Worm (Caenorhabditis elegans) whole organism, L4 larva: ENCODE data around the gene klp-6.

Experiments
- D1046.2 ChIP-seq: fragments of 200-800 bp; sonication (Bioruptor generic); IDR thresholded peaks from 2 replicates; pipeline ENCODE4 v1.3.6; 2022; ENCODE audit warnings: missing genetic modification characterization, missing compliant biosample characterization
- F10B5.3 ChIP-seq: sonication (generic microtip); optimal IDR thresholded peaks from 2 replicates; lab custom pipeline; 2016; ENCODE audit warnings: mild to moderate bottlenecking, missing genetic modification characterization, missing compliant biosample characterization
- F37D6.2 ChIP-seq: sonication (generic microtip); optimal IDR thresholded peaks from 2 replicates; lab custom pipeline; 2016; ENCODE audit warnings: mild to moderate bottlenecking, missing genetic modification characterization, missing compliant biosample characterization
- F49E8.2 ChIP-seq: sonication (generic microtip); optimal IDR thresholded peaks from 2 replicates; lab custom pipeline; 2016; ENCODE audit warnings: missing compliant biosample characterization, mild to moderate bottlenecking, missing genetic modification characterization, borderline replicate concordance
- R02D3.7 ChIP-seq: fragments of 150-350 bp; sonication (generic microtip); optimal IDR thresholded peaks from 3 replicates; lab custom pipeline; 2014; ENCODE audit warnings: missing biosample characterization, missing genetic modification characterization
- T20F7.1 ChIP-seq: fragments of 200-800 bp; sonication (Bioruptor generic); optimal IDR thresholded peaks from 2 replicates; lab custom pipeline; 2018; ENCODE audit warnings: mild to moderate bottlenecking, missing genetic modification characterization, missing compliant biosample characterization
- T26A8.4 ChIP-seq: fragments of 200-800 bp; sonication (Bioruptor generic); IDR thresholded peaks from 2 replicates; pipeline ENCODE4 v1.3.6; 2022; ENCODE audit warnings: missing genetic modification characterization, missing compliant biosample characterization
- Y105C5A.15 ChIP-seq: fragments of 200-800 bp; sonication (Bioruptor generic); IDR thresholded peaks from 2 replicates; pipeline ENCODE4 v1.3.6; 2022; ENCODE audit warnings: missing genetic modification characterization, missing compliant biosample characterization
- Y5F2A.4 ChIP-seq: fragments of 200-800 bp; sonication (Bioruptor generic); optimal IDR thresholded peaks from 2 replicates; lab custom pipeline; 2018; ENCODE audit warnings: mild to moderate bottlenecking, missing genetic modification characterization, missing compliant biosample characterization
- Y75B8A.6 ChIP-seq: fragments of 200-800 bp; sonication (Bioruptor generic); IDR thresholded peaks from 2 replicates; pipeline ENCODE4 v1.3.6; 2022; ENCODE audit warnings: missing genetic modification reagents, missing genetic modification characterization, missing compliant biosample characterization
- attf-4 ChIP-seq: sonication (generic microtip); optimal IDR thresholded peaks from 3 replicates; lab custom pipeline; 2017; ENCODE audit warnings: missing biosample characterization, missing genetic modification characterization
- ceh-20 ChIP-seq: fragments of 200-800 bp; sonication (Bioruptor generic); IDR thresholded peaks from 2 replicates; pipeline ENCODE4 v1.3.6; 2022; ENCODE audit warnings: missing genetic modification reagents, missing genetic modification characterization, missing compliant biosample characterization
- ceh-44 ChIP-seq: fragments of 200-800 bp; sonication (Bioruptor generic); IDR thresholded peaks from 2 replicates; pipeline ENCODE4 v1.3.6; 2022; ENCODE audit warnings: missing genetic modification reagents, missing genetic modification characterization, missing compliant biosample characterization
- ceh-62 ChIP-seq: sonication (generic microtip); optimal IDR thresholded peaks from 2 replicates; lab custom pipeline; 2017; ENCODE audit warnings: missing biosample characterization, missing genetic modification characterization
- ceh-82 ChIP-seq: sonication (generic microtip); optimal IDR thresholded peaks from 2 replicates; lab custom pipeline; 2017; ENCODE audit warnings: missing biosample characterization, missing genetic modification characterization
- ctbp-1 ChIP-seq: fragments of 200-800 bp; sonication (Bioruptor generic); IDR thresholded peaks from 2 replicates; pipeline ENCODE4 v1.3.6; 2022; ENCODE audit warnings: missing genetic modification reagents, missing genetic modification characterization, missing compliant biosample characterization
- daf-8 ChIP-seq: fragments of 200-800 bp; sonication (Bioruptor generic); IDR thresholded peaks from 2 replicates; pipeline ENCODE4 v1.3.6; 2022; ENCODE audit warnings: missing genetic modification characterization, missing compliant biosample characterization
- dmd-6 ChIP-seq: fragments of 200-800 bp; sonication (Bioruptor generic); IDR thresholded peaks from 2 replicates; pipeline ENCODE4 v1.3.6; 2022; ENCODE audit warnings: missing genetic modification reagents, missing genetic modification characterization, missing compliant biosample characterization
- duxl-1 ChIP-seq: sonication (generic microtip); optimal IDR thresholded peaks from 2 replicates; lab custom pipeline; 2016; ENCODE audit warnings: mild to moderate bottlenecking, missing genetic modification characterization, moderate library complexity, missing compliant biosample characterization; ENCODE audit not compliant: poor library complexity
- egl-27 ChIP-seq: sonication (generic microtip); optimal IDR thresholded peaks from 3 replicates; lab custom pipeline; 2017; ENCODE audit warnings: missing biosample characterization, missing genetic modification reagents, missing genetic modification characterization
- fos-1 ChIP-seq: fragments of 150-350 bp; optimal IDR thresholded peaks from 2 replicates; lab custom pipeline; 2014; ENCODE audit warnings: missing biosample characterization, missing genetic modification characterization
- hif-1 ChIP-seq, 2 experiments: sonication (generic microtip); optimal IDR thresholded peaks; 2 replicates each; lab custom pipeline; 2016 to 2017; ENCODE audit warnings: missing compliant biosample characterization in 2 of 2, missing genetic modification characterization in 2 of 2, missing genetic modification reagents in 2 of 2, missing genotype in 2 of 2, mild to moderate bottlenecking in 1 of 2
- hlh-30 ChIP-seq: sonication (generic microtip); optimal IDR thresholded peaks from 2 replicates; lab custom pipeline; 2017; ENCODE audit warnings: antibody characterized with exemption, mild to moderate bottlenecking, missing genetic modification characterization, missing compliant biosample characterization; ENCODE audit not compliant: insufficient read depth
- lim-7 ChIP-seq: fragments of 200-800 bp; sonication (Bioruptor generic); IDR thresholded peaks from 2 replicates; pipeline ENCODE4 v1.3.6; 2022; ENCODE audit warnings: missing genetic modification characterization, missing compliant biosample characterization
- lin-13 ChIP-seq: fragments of 150-350 bp; optimal IDR thresholded peaks from 2 replicates; lab custom pipeline; 2014; ENCODE audit warnings: missing biosample characterization, missing genetic modification reagents, missing genetic modification characterization
- lin-15B ChIP-seq: fragments of 150-350 bp; sonication (generic microtip); optimal IDR thresholded peaks from 3 replicates; lab custom pipeline; 2014; ENCODE audit warnings: missing biosample characterization, missing genetic modification characterization
- lsy-2 ChIP-seq, 2 experiments: fragments of 150-350 bp in 1 of 2; sonication (generic microtip) in 1 of 2; optimal IDR thresholded peaks; 2 replicates each; lab custom pipeline; 2014 to 2017; ENCODE audit warnings: missing biosample characterization in 2 of 2, missing genetic modification characterization in 2 of 2
- madf-5 ChIP-seq, 2 experiments: fragments of 200-800 bp; sonication (Bioruptor generic); IDR thresholded peaks; 2 replicates each; pipeline ENCODE4 v1.3.6; 2022; ENCODE audit warnings: missing compliant biosample characterization in 2 of 2, missing genetic modification characterization in 2 of 2
- madf-9 ChIP-seq: fragments of 200-800 bp; sonication (Bioruptor generic); conservative IDR thresholded peaks from 2 replicates; pipeline ENCODE4 v1.3.6; 2022; ENCODE audit warnings: missing genetic modification reagents, missing genetic modification characterization, missing compliant biosample characterization
- mdl-1 ChIP-seq, 2 experiments: fragments of 150-350 bp in 1 of 2; sonication (generic microtip) in 1 of 2; optimal IDR thresholded peaks; 2 replicates each; lab custom pipeline; 2014 to 2017; ENCODE audit warnings: missing biosample characterization in 2 of 2, missing genetic modification characterization in 2 of 2
- mep-1 ChIP-seq: fragments of 150-350 bp; sonication (generic microtip); optimal IDR thresholded peaks from 3 replicates; lab custom pipeline; 2014; ENCODE audit warnings: missing biosample characterization, missing genetic modification characterization
- mxl-3 ChIP-seq: fragments of 200-800 bp; sonication (Bioruptor generic); optimal IDR thresholded peaks from 2 replicates; lab custom pipeline; 2018; ENCODE audit warnings: mild to moderate bottlenecking, missing genetic modification characterization, missing compliant biosample characterization
- nhr-25 ChIP-seq: sonication (generic microtip); optimal IDR thresholded peaks from 2 replicates; lab custom pipeline; 2017; ENCODE audit warnings: missing genetic modification characterization, mild to moderate bottlenecking, missing compliant biosample characterization, antibody characterized with exemption, moderate library complexity, borderline replicate concordance; ENCODE audit not compliant: insufficient read depth
- nhr-28 ChIP-seq: fragments of 150-350 bp; optimal IDR thresholded peaks from 2 replicates; lab custom pipeline; 2014; ENCODE audit warnings: missing biosample characterization, missing genetic modification characterization
- nhr-41 ChIP-seq: fragments of 200-800 bp; sonication (Bioruptor generic); IDR thresholded peaks from 2 replicates; pipeline ENCODE4 v1.3.6; 2022; ENCODE audit warnings: missing genetic modification reagents, missing genetic modification characterization, missing compliant biosample characterization
- nhr-48 ChIP-seq: sonication (generic microtip); optimal IDR thresholded peaks from 2 replicates; lab custom pipeline; 2016; ENCODE audit warnings: mild to moderate bottlenecking, missing genetic modification characterization, missing compliant biosample characterization
- nhr-6 ChIP-seq: fragments of 150-350 bp; optimal IDR thresholded peaks from 2 replicates; lab custom pipeline; 2014; ENCODE audit warnings: missing biosample characterization, missing genetic modification characterization
- nhr-77 ChIP-seq: fragments of 150-350 bp; optimal IDR thresholded peaks from 2 replicates; lab custom pipeline; 2014; ENCODE audit warnings: missing biosample characterization, missing genetic modification characterization
- php-3 ChIP-seq: fragments of 200-800 bp; sonication (Bioruptor generic); IDR thresholded peaks from 2 replicates; pipeline ENCODE4 v1.3.6; 2022; ENCODE audit warnings: missing genetic modification reagents, missing genetic modification characterization, missing compliant biosample characterization
- pqm-1 ChIP-seq: sonication (generic microtip); optimal IDR thresholded peaks from 2 replicates; lab custom pipeline; 2017; ENCODE audit warnings: missing biosample characterization, missing genetic modification characterization
- saeg-2 ChIP-seq: fragments of 200-800 bp; sonication (Bioruptor generic); IDR thresholded peaks from 2 replicates; pipeline ENCODE4 v1.3.6; 2022; ENCODE audit warnings: missing genetic modification reagents, missing genetic modification characterization, missing compliant biosample characterization
- sdz-12 ChIP-seq: fragments of 200-800 bp; sonication (Bioruptor generic); optimal IDR thresholded peaks from 2 replicates; lab custom pipeline; 2018; ENCODE audit warnings: mild to moderate bottlenecking, missing genetic modification characterization, missing compliant biosample characterization
- spr-1 ChIP-seq: sonication (generic microtip); optimal IDR thresholded peaks from 2 replicates; lab custom pipeline; 2016; ENCODE audit warnings: mild to moderate bottlenecking, missing genetic modification characterization, missing compliant biosample characterization
- spr-3 ChIP-seq: fragments of 200-800 bp; sonication (Bioruptor generic); optimal IDR thresholded peaks from 2 replicates; lab custom pipeline; 2018; ENCODE audit warnings: mild to moderate bottlenecking, missing genetic modification characterization, missing compliant biosample characterization
- tag-97 ChIP-seq: fragments of 200-800 bp; sonication (Bioruptor generic); IDR thresholded peaks from 2 replicates; pipeline ENCODE4 v1.3.6; 2022; ENCODE audit warnings: missing genetic modification characterization, missing compliant biosample characterization
- tra-1 ChIP-seq: fragments of 200-800 bp; sonication (Bioruptor generic); IDR thresholded peaks from 2 replicates; pipeline ENCODE4 v1.3.6; 2022; ENCODE audit warnings: missing genetic modification reagents, missing genetic modification characterization, missing compliant biosample characterization
- unc-39 ChIP-seq: sonication (generic microtip); optimal IDR thresholded peaks from 2 replicates; lab custom pipeline; 2017; ENCODE audit warnings: missing biosample characterization, missing genetic modification characterization
- unc-62 ChIP-seq, 3 experiments: fragments of 150-350 bp in 1 of 3; sonication (generic microtip); optimal IDR thresholded peaks in 2 of 3; peaks in 1 of 3; 1 replicate in 1 of 3; 2 replicates in 2 of 3; lab custom pipeline; 2014 to 2017; ENCODE audit warnings: missing biosample characterization in 3 of 3, missing genetic modification characterization in 3 of 3, missing genetic modification reagents in 3 of 3, missing genotype in 1 of 3
- vab-7 ChIP-seq: fragments of 200-800 bp; sonication (Bioruptor generic); IDR thresholded peaks from 2 replicates; pipeline ENCODE4 v1.3.6; 2022; ENCODE audit warnings: missing genetic modification reagents, missing genetic modification characterization, missing compliant biosample characterization
- zfp-2 ChIP-seq: sonication (generic microtip); optimal IDR thresholded peaks from 2 replicates; lab custom pipeline; 2016; ENCODE audit warnings: mild to moderate bottlenecking, missing genetic modification characterization, missing compliant biosample characterization
- zfp-3 ChIP-seq: fragments of 200-800 bp; sonication (Bioruptor generic); conservative IDR thresholded peaks from 2 replicates; pipeline ENCODE4 v1.3.6; 2022; ENCODE audit warnings: missing genetic modification reagents, missing genetic modification characterization, missing compliant biosample characterization

klp-6 gene

ce11 chrIII:5078062-5078461 lies 47.3 kb downstream of the klp-6 start (continued):
- TF ChIP-seq T26A8.4 (no peak), Y105C5A.15 (GFP tag; lab: Robert Waterston, UW) (no peak), ceh-20 (0 out of 2 replicates have a peak, but pooled peaks have one; percentile 38), zfp-2 (no peak), madf-9 (GFP tag; lab: Robert Waterston, UW) (no peak), egl-27 (no peak), mxl-3 (GFP tag; lab: Kevin White, UChicago) (peak; percentile 97), fos-1 (tag; lab: Kevin White, UChicago) (no peak), duxl-1 (tag; lab: Kevin White, UChicago) (no peak), lsy-2 (tag; optimal IDR thresholded peaks at IDR 0.05; lab: Kevin White, UChicago) (peak in 1 of 2 experiments; percentile 75), lim-7 (GFP tag; lab: Robert Waterston, UW) (no peak), ceh-82 (tag; lab: Kevin White, UChicago) (no peak), F49E8.2 (no peak), ctbp-1 (GFP tag; lab: Robert Waterston, UW) (no peak), nhr-48 (tag; lab: Kevin White, UChicago) (peak; percentile 88), attf-4 (no peak), lin-13 (GFP tag; lab: Kevin White, UChicago) (no peak), mep-1 (tag; lab: Kevin White, UChicago) (peak; percentile 81), nhr-41 (GFP tag; lab: Robert Waterston, UW) (no peak), hif-1 (tag; optimal IDR thresholded peaks at IDR 0.05; lab: Kevin White, UChicago) (peak in 1 of 2 experiments; percentile 66), nhr-6 (tag; lab: Kevin White, UChicago) (no peak), madf-5 (GFP tag; IDR thresholded peaks at IDR 0.05; lab: Robert Waterston, UW) (no peak), unc-62 (GFP tag; optimal IDR thresholded peaks at IDR 0.05 in 1 of 2; lab: Kevin White, UChicago) (peak in 1 of 2 experiments; percentile 78), unc-62 (tag; optimal IDR thresholded peaks at IDR 0.05; lab: Kevin White, UChicago) (no peak), vab-7 (GFP tag; lab: Robert Waterston, UW) (no peak), F10B5.3 (tag; lab: Kevin White, UChicago) (no peak), F37D6.2 (tag; lab: Kevin White, UChicago) (no peak), Y75B8A.6 (GFP tag; lab: Robert Waterston, UW) (no peak), dmd-6 (GFP tag; lab: Robert Waterston, UW) (peak; percentile 99), zfp-3 (GFP tag; lab: Robert Waterston, UW) (no peak), Y5F2A.4 (GFP tag; lab: Kevin White, UChicago) (no peak), hlh-30 (tag; lab: Kevin White, UChicago) (peak; percentile 89), ceh-62 (tag; lab: Kevin White, UChicago) (no peak), nhr-77 (tag; lab: Kevin White, UChicago) (peak; percentile 88), mdl-1 (tag; optimal IDR thresholded peaks at IDR 0.05; lab: Kevin White, UChicago) (peak in 1 of 2 experiments; percentile 95), php-3 (GFP tag; lab: Robert Waterston, UW) (0 out of 2 replicates have a peak, but pooled peaks have one; percentile 43), spr-3 (GFP tag; lab: Kevin White, UChicago) (no peak), saeg-2 (GFP tag; lab: Robert Waterston, UW) (no peak), T20F7.1 (GFP tag; lab: Kevin White, UChicago) (peak; percentile 60), D1046.2 (GFP tag; lab: Robert Waterston, UW) (no peak), spr-1 (tag; lab: Kevin White, UChicago) (no peak), daf-8 (GFP tag; lab: Robert Waterston, UW) (no peak), nhr-28 (peak; percentile 97), unc-39 (no peak), nhr-25 (no peak), ceh-44 (GFP tag; lab: Robert Waterston, UW) (no peak), tra-1 (GFP tag; lab: Robert Waterston, UW) (peak; percentile 61; the same call in 1 of the 2 replicates), R02D3.7 (no peak), tag-97 (GFP tag; lab: Robert Waterston, UW) (no peak), sdz-12 (GFP tag; lab: Kevin White, UChicago) (no peak), lin-15B (no peak), pqm-1 (peak; percentile 64)
